Fruit fly (Drosophila melanogaster) whole organism, pupa: ENCODE data around the gene CG32590.
A peak's percentile ranks its signal among the peaks of the same experiment; 100 is the strongest.

ENCODE experiments used
- CG10348 ChIP-seq: fragments of 200-800 bp; sonication (Bioruptor generic); IDR thresholded peaks from 2 replicates; pipeline ENCODE4 v1.3.6; 2022; ENCODE audit warnings: missing biosample characterization, missing genetic modification characterization
- CG12605 ChIP-seq: fragments of 200-800 bp; sonication (Bioruptor generic); IDR thresholded peaks from 2 replicates; pipeline ENCODE4 v1.3.6; 2022; ENCODE audit warnings: missing biosample characterization, missing genetic modification characterization
- CG13204 ChIP-seq: fragments of 200-800 bp; sonication (Bioruptor generic); optimal IDR thresholded peaks from 2 replicates; lab custom pipeline; 2018; ENCODE audit warnings: missing biosample characterization, mild to moderate bottlenecking, missing genetic modification characterization, moderate library complexity
- CG14655 ChIP-seq: fragments of 200-800 bp; sonication (Bioruptor generic); optimal IDR thresholded peaks from 3 replicates; lab custom pipeline; 2017; ENCODE audit warnings: mild to moderate bottlenecking, missing biosample characterization, missing genetic modification reagents, missing genetic modification characterization
- CG15710 ChIP-seq: fragments of 200-800 bp; sonication (Bioruptor generic); optimal IDR thresholded peaks from 2 replicates; lab custom pipeline; 2018; ENCODE audit warnings: missing biosample characterization, mild to moderate bottlenecking, missing genetic modification characterization, moderate library complexity
- CG17806 ChIP-seq: fragments of 200-800 bp; sonication (Bioruptor generic); optimal IDR thresholded peaks from 2 replicates; lab custom pipeline; 2018; ENCODE audit warnings: missing biosample characterization, mild to moderate bottlenecking, missing genetic modification characterization, moderate library complexity
- CG32121 ChIP-seq: fragments of 200-800 bp; sonication (Bioruptor generic); IDR thresholded peaks from 2 replicates; pipeline ENCODE4 v1.3.6; 2022; ENCODE audit warnings: missing biosample characterization, missing genetic modification characterization
- CG34367 ChIP-seq: fragments of 200-800 bp; sonication (Bioruptor generic); optimal IDR thresholded peaks from 2 replicates; lab custom pipeline; 2018; ENCODE audit warnings: missing biosample characterization, mild to moderate bottlenecking, missing genetic modification characterization
- CG4496 ChIP-seq: fragments of 200-800 bp; sonication (Bioruptor generic); IDR thresholded peaks from 3 replicates; pipeline ENCODE4 v1.3.6; 2022; ENCODE audit warnings: missing biosample characterization, missing genetic modification characterization
- CG8159 ChIP-seq: fragments of 200-800 bp; sonication (Bioruptor generic); optimal IDR thresholded peaks from 3 replicates; lab custom pipeline; 2018; ENCODE audit warnings: missing biosample characterization, mild to moderate bottlenecking, missing genetic modification characterization, moderate library complexity
- CG8301 ChIP-seq: fragments of 200-800 bp; sonication (Bioruptor generic); optimal IDR thresholded peaks from 2 replicates; lab custom pipeline; 2018; ENCODE audit warnings: missing biosample characterization, mild to moderate bottlenecking, missing genetic modification characterization
- CG9948 ChIP-seq: fragments of 200-800 bp; sonication (Bioruptor generic); optimal IDR thresholded peaks from 2 replicates; lab custom pipeline; 2018; ENCODE audit warnings: missing biosample characterization, mild to moderate bottlenecking, missing genetic modification characterization, moderate library complexity
- D1 ChIP-seq: fragments of 200-800 bp; sonication (Bioruptor generic); optimal IDR thresholded peaks from 2 replicates; lab custom pipeline; 2018; ENCODE audit warnings: missing biosample characterization, mild to moderate bottlenecking, missing genetic modification characterization, moderate library complexity
- EcR ChIP-seq: fragments of 200-800 bp; sonication (Bioruptor generic); optimal IDR thresholded peaks from 3 replicates; lab custom pipeline; 2019; ENCODE audit warnings: missing biosample characterization, missing genetic modification characterization, mild to moderate bottlenecking, moderate library complexity, missing genetic modification reagents
- Ets98B ChIP-seq: fragments of 200-800 bp; sonication (Bioruptor generic); IDR thresholded peaks from 2 replicates; pipeline ENCODE4 v1.3.6; 2022; ENCODE audit warnings: missing biosample characterization, missing genetic modification characterization
- Pif1A ChIP-seq: fragments of 200-800 bp; sonication (Bioruptor generic); optimal IDR thresholded peaks from 3 replicates; lab custom pipeline; 2016; ENCODE audit warnings: missing biosample characterization, missing genetic modification characterization
- Pif1B ChIP-seq: fragments of 200-800 bp; sonication (Bioruptor generic); optimal IDR thresholded peaks from 3 replicates; lab custom pipeline; 2016; ENCODE audit warnings: missing biosample characterization, missing genetic modification characterization
- Snoo ChIP-seq: fragments of 200-800 bp; sonication (Bioruptor generic); optimal IDR thresholded peaks from 3 replicates; lab custom pipeline; 2017; ENCODE audit warnings: missing biosample characterization, mild to moderate bottlenecking, missing genetic modification characterization, inconsistent platforms
- fd96Ca ChIP-seq: fragments of 200-800 bp; sonication (Bioruptor generic); IDR thresholded peaks from 3 replicates; pipeline ENCODE4 v1.3.6; 2022; ENCODE audit warnings: missing biosample characterization, missing genetic modification characterization
- gl ChIP-seq: fragments of 200-800 bp; sonication (Bioruptor generic); optimal IDR thresholded peaks from 2 replicates; lab custom pipeline; 2018; ENCODE audit warnings: missing biosample characterization, mild to moderate bottlenecking, missing genetic modification characterization
- rn ChIP-seq: fragments of 200-800 bp; sonication (Bioruptor generic); IDR thresholded peaks from 2 replicates; pipeline ENCODE4 v1.3.6; 2022; ENCODE audit warnings: missing biosample characterization, missing genetic modification characterization

The CG32590 gene

dm6 chrX:14871028-14871427, 32.1 kb upstream of the CG32590 start, which contains the start of gene CG9518:
CG9518 (minus strand) TSS chrX:14871181.
- TF ChIP-seq CG32121 (GFP tag; lab: Robert Waterston, UW): no peak
- peak; percentile 13 for TF ChIP-seq EcR (GFP tag; lab: Kevin White, UChicago)
- no peak for TF ChIP-seq CG12605 (GFP tag; lab: Robert Waterston, UW)
- TF ChIP-seq fd96Ca (GFP tag; lab: Robert Waterston, UW): no peak
- TF ChIP-seq Ets98B: no peak
- TF ChIP-seq CG9948 (tag; lab: Kevin White, UChicago): no peak

DNA sequence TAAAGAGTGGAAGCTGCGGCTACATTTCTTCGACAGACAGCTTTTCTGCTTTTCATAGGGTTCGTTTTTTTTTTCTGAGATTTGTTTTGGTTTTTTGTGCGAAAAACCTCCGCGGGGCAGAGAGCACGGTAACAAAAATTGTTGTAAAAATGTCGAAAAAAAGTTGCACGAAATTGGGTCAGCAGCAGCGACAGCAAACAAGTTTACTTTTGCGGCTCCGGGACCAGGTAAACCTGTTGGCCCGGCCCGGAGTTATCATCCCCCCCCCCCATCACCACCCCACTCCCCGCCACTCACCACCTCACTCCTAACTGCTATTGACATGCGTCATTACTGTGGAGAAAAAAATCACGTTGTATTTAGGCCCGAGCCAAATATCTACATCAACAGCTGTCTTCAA, 29.5 kb upstream of the CG32590 start:
- no peak for TF ChIP-seq CG34367
- peak; percentile 60; the same call in 1 of the 3 replicates for TF ChIP-seq CG4496 (GFP tag; lab: Robert Waterston, UW)
- TF ChIP-seq Ets98B: peak; percentile 45; the same call in 1 of the 2 replicates

DNA sequence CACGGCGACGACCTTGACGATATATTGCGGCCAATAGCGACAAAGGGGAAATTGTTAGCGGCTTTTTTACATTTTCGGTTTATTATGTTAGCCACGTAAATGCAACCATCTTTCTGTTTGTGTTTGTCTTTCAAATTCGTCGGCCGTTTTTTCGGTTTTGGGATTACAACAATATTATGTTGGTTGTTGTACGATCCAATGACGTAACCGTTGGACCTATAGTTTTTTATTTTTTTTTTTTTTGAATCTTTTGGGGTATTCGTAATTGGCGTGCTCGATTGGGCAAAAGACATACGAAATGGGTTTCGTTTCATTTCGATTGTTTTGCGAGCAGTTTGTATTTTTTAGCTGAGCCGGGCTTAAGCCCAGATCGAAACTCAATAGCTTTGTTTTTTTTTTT, 28.0 kb upstream of the CG32590 start:
- TF ChIP-seq Snoo (tag; lab: Kevin White, UChicago) (no peak), CG12605 (GFP tag; lab: Robert Waterston, UW) (no peak), Ets98B (no peak), CG8301 (tag; lab: Kevin White, UChicago) (no peak), CG17806 (tag; lab: Kevin White, UChicago) (no peak), CG13204 (GFP tag; lab: Kevin White, UChicago) (no peak), CG4496 (GFP tag; lab: Robert Waterston, UW) (no peak), Pif1B (GFP tag; lab: Kevin White, UChicago) (no peak), gl (no peak), CG14655 (GFP tag; lab: Kevin White, UChicago) (no peak), CG32121 (GFP tag; lab: Robert Waterston, UW) (no peak)
- TF ChIP-seq, all 21 proteins: peak for 0

dm6 chrX:14862494-14862893, 23.6 kb upstream of the CG32590 start:
- TF ChIP-seq CG8159 (tag; lab: Kevin White, UChicago) (no peak), CG4496 (GFP tag; lab: Robert Waterston, UW) (no peak), D1 (tag; lab: Kevin White, UChicago) (no peak), CG9948 (tag; lab: Kevin White, UChicago) (no peak), Snoo (tag; lab: Kevin White, UChicago) (no peak)

dm6 chrX:14858951-14859350, 20.0 kb upstream of the CG32590 start, which contains the start of gene CG46399:
CG46399 (plus strand) TSS chrX:14859251.
- TF ChIP-seq CG17806 (tag; lab: Kevin White, UChicago) (no peak), CG9948 (tag; lab: Kevin White, UChicago) (no peak), Pif1A (GFP tag; lab: Kevin White, UChicago) (no peak), CG13204 (GFP tag; lab: Kevin White, UChicago) (no peak), Ets98B (no peak), CG8159 (tag; lab: Kevin White, UChicago) (no peak), fd96Ca (GFP tag; lab: Robert Waterston, UW) (no peak), EcR (GFP tag; lab: Kevin White, UChicago) (no peak), Snoo (tag; lab: Kevin White, UChicago) (no peak), CG34367 (no peak), CG10348 (GFP tag; lab: Robert Waterston, UW) (no peak), CG12605 (GFP tag; lab: Robert Waterston, UW) (no peak), rn (GFP tag; lab: Robert Waterston, UW) (no peak), CG15710 (tag; lab: Kevin White, UChicago) (no peak), CG14655 (GFP tag; lab: Kevin White, UChicago) (no peak), CG32121 (GFP tag; lab: Robert Waterston, UW) (no peak), CG4496 (GFP tag; lab: Robert Waterston, UW) (no peak), Pif1B (GFP tag; lab: Kevin White, UChicago) (no peak), gl (no peak)

DNA sequence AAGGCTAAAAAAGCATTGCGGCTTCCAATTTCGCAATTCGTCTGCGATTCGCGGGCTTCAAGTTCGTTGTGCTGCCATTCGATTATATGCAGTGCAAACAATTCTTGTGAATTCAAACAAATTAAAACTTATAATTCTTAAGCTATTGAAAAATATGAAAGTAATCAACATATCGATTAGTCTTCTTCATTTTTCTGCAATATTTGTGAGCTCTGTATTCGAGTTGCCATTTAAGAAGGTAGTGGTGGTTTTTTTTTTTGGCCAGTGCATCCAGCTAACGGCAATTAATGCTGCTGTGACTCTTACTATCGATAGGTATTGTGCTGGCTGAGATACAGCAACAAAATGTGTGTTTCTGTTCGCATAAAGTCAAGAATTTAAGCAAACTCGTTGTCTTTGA, 19.0 kb upstream of the CG32590 start:
- TF ChIP-seq CG32121 (GFP tag; lab: Robert Waterston, UW): peak; percentile 77
- no peak for TF ChIP-seq CG34367
- TF ChIP-seq CG8159 (tag; lab: Kevin White, UChicago): no peak
- TF ChIP-seq fd96Ca (GFP tag; lab: Robert Waterston, UW): peak; percentile 46; the same call in 1 of the 3 replicates
- TF ChIP-seq Pif1A (GFP tag; lab: Kevin White, UChicago): no peak
- no peak for TF ChIP-seq CG8301 (tag; lab: Kevin White, UChicago)
- TF ChIP-seq CG9948 (tag; lab: Kevin White, UChicago): no peak
- no peak for TF ChIP-seq D1 (tag; lab: Kevin White, UChicago)
- TF ChIP-seq CG14655 (GFP tag; lab: Kevin White, UChicago): no peak
- TF ChIP-seq CG4496 (GFP tag; lab: Robert Waterston, UW): peak; percentile 61; the same call in 2 of the 3 replicates

DNA sequence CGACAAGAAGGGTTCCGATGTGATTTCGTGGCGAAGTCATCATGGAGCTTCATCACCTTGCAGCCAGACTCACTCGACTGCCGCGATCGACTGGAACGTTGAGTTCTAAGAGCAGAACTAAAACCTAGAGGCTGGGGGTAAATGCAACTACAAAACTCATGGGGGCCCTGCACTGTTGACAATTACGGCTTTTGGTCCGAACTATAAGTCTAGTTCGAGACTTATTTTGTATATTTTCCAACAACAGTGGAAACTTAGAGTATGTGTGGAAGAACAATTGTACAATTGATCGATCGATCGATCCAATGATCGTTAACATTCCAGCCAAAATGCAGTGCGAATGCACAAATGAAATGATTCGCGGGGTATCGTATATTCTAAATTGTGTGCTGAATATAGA, 17.4 kb upstream of the CG32590 start, which contains the start of gene CG9519:
TSS of gene CG9519 (minus strand) at position 101 of the 400 bp plus-strand sequence.
- TF ChIP-seq CG17806 (tag; lab: Kevin White, UChicago) (no peak), CG14655 (GFP tag; lab: Kevin White, UChicago) (no peak), Pif1B (GFP tag; lab: Kevin White, UChicago) (no peak), gl (no peak), CG8301 (tag; lab: Kevin White, UChicago) (no peak)
